Fruit fly (Drosophila melanogaster): ENCODE data around the gene Mur29B.

Gene Mur29B

DNA sequence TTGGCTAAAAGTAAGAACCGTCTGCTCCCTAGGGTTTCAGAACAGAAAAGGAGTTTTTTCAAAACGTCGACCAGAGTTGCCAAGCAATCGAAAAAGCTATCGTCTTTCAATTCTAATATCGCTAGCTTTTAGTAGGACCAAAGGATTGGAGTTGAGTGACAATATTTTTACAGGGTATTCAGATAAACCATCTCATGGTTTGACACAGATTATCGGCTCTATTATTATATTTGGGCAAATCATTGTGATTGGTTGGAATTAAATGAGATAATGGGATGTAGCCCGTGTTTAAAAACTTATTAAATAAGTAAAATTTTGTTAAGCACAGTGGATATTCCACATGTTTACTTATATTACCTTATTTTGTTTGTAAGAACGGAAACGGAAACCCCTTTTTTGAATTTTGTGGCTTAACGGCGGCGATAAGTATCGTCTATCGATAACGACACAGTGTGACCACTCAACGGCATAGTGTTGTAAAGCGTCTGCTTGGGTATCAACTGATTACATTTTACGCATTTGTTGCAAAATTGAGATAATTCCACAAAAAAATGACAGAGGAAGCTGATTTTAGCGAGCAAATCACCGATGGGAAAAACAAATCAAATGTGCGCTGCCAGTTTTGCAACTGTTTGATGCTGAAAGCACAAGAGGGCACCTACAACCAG lies 32.0 kb upstream of the Mur29B start, which contains the start of the genes mtsh and strat (continued):
- TF ChIP-seq CG5953 (GFP tag; IDR thresholded peaks at IDR 0.05) = no peak
- TF ChIP-seq hbn (GFP tag; IDR thresholded peaks at IDR 0.05; ENCODE audit: partially characterized antibody) = no peak
- no peak for TF ChIP-seq pita (GFP tag; optimal IDR thresholded peaks at IDR 0.05)
- no peak for TF ChIP-seq Hey (tag; optimal IDR thresholded peaks at IDR 0.05)
- TF ChIP-seq fd64A (GFP tag; optimal IDR thresholded peaks at IDR 0.05) = peak; percentile 17
- TF ChIP-seq Nf-YC (tag; optimal IDR thresholded peaks at IDR 0.05) = no peak
- TF ChIP-seq Max (GFP tag; optimal IDR thresholded peaks at IDR 0.05) = peak; percentile 35
- no peak for TF ChIP-seq luna (GFP tag; optimal IDR thresholded peaks at IDR 0.05)
- TF ChIP-seq CG17328 (GFP tag; IDR thresholded peaks at IDR 0.05) = peak; percentile 70
- TF ChIP-seq CG10366 (GFP tag; IDR thresholded peaks at IDR 0.05) = peak; percentile 18; the same call in 1 of the 2 replicates
- TF ChIP-seq zen2 (GFP tag; IDR thresholded peaks at IDR 0.05; ENCODE audit: partially characterized antibody) = no peak; the same call in 2 of the 3 replicates
- peak; percentile 6 for TF ChIP-seq CG9876 (GFP tag; optimal IDR thresholded peaks at IDR 0.05)
- TF ChIP-seq bcd (GFP tag; optimal IDR thresholded peaks at IDR 0.05) = peak; percentile 75
- no peak for TF ChIP-seq Drgx (GFP tag; IDR thresholded peaks at IDR 0.05)
- peak; percentile 45 for TF ChIP-seq Mad (GFP tag; optimal IDR thresholded peaks at IDR 0.05)
- TF ChIP-seq pan (optimal IDR thresholded peaks at IDR 0.05) = no peak
- TF ChIP-seq pan (GFP tag; optimal IDR thresholded peaks at IDR 0.05 in 1 of 2, IDR thresholded peaks at IDR 0.05 in 1 of 2) = peak in 1 of 2 experiments; percentile 58
- peak; percentile 26 for TF ChIP-seq CG3995 (GFP tag; optimal IDR thresholded peaks at IDR 0.05)
- no peak for TF ChIP-seq Jarid2 (GFP tag; optimal IDR thresholded peaks at IDR 0.05)
- TF ChIP-seq NFAT (GFP tag; IDR thresholded peaks at IDR 0.05) = peak; percentile 49; the same call in 1 of the 2 replicates
- TF ChIP-seq Fer2 (tag; optimal IDR thresholded peaks at IDR 0.05) = peak; percentile 31
- TF ChIP-seq Hr51 (GFP tag; optimal IDR thresholded peaks at IDR 0.05) = peak in 1 of 2 experiments; percentile 56
- peak; percentile 73 for TF ChIP-seq CG33213 (GFP tag; optimal IDR thresholded peaks at IDR 0.05)
- TF ChIP-seq CG9609 (GFP tag; optimal IDR thresholded peaks at IDR 0.05) = no peak
- TF ChIP-seq CG3163 (GFP tag; optimal IDR thresholded peaks at IDR 0.05) = peak; percentile 11
- peak; percentile 40 for TF ChIP-seq CG17186 (GFP tag; optimal IDR thresholded peaks at IDR 0.05)
- peak; percentile 79 for TF ChIP-seq zen (tag; optimal IDR thresholded peaks at IDR 0.05)
- 0 out of 2 replicates have a peak, but pooled peaks have one; percentile 23 for TF ChIP-seq CG4404 (GFP tag; IDR thresholded peaks at IDR 0.05)
- TF ChIP-seq CG4282 (GFP tag; optimal IDR thresholded peaks at IDR 0.05) = no peak
- TF ChIP-seq CG9817 (tag; optimal IDR thresholded peaks at IDR 0.05) = peak; percentile 30
- TF ChIP-seq HLHmδ (GFP tag; optimal IDR thresholded peaks at IDR 0.05) = peak; percentile 48
- no peak for TF ChIP-seq Atf3 (GFP tag; optimal IDR thresholded peaks at IDR 0.05)
- TF ChIP-seq sens (GFP tag) = peak; percentile 91
- TF ChIP-seq CG1233 (GFP tag; optimal IDR thresholded peaks at IDR 0.05) = peak; percentile 65
- no peak for TF ChIP-seq nau (GFP tag; optimal IDR thresholded peaks at IDR 0.05)
- TF ChIP-seq peb (GFP tag; IDR thresholded peaks at IDR 0.05) = peak; percentile 31; the same call in 1 of the 2 replicates
- no peak for TF ChIP-seq sc (optimal IDR thresholded peaks at IDR 0.05)
- TF ChIP-seq sc (GFP tag; optimal IDR thresholded peaks at IDR 0.05) = no peak
- peak; percentile 35; the same call in 1 of the 2 replicates for TF ChIP-seq inv (GFP tag; IDR thresholded peaks at IDR 0.05; ENCODE audit: partially characterized antibody)
- TF ChIP-seq caup (GFP tag; optimal IDR thresholded peaks at IDR 0.05; ENCODE audit: severe bottlenecking) = peak; percentile 86
- TF ChIP-seq run (tag; optimal IDR thresholded peaks at IDR 0.05) = no peak
- TF ChIP-seq CG42726 (GFP tag; IDR thresholded peaks at IDR 0.05; ENCODE audit: partially characterized antibody) = no peak
- TF ChIP-seq Dad (GFP tag; optimal IDR thresholded peaks at IDR 0.05) = peak; percentile 75
- TF ChIP-seq CG13296 (GFP tag; optimal IDR thresholded peaks at IDR 0.05) = peak; percentile 81
- TF ChIP-seq CG3407 (GFP tag; optimal IDR thresholded peaks at IDR 0.05) = peak; percentile 14
- TF ChIP-seq CG8089 (GFP tag; optimal IDR thresholded peaks at IDR 0.05) = no peak
- peak; percentile 54 for TF ChIP-seq CG7556 (GFP tag; optimal IDR thresholded peaks at IDR 0.05)
- TF ChIP-seq mld (GFP tag; IDR thresholded peaks at IDR 0.05; ENCODE audit: partially characterized antibody) = no peak
- no peak for TF ChIP-seq Hr78 (GFP tag; optimal IDR thresholded peaks at IDR 0.05)
